Fruit fly (Drosophila melanogaster) whole organism, embryonic: Measurements from ENCODE around the gene EMC3.
A peak's percentile ranks its signal among the peaks of the same experiment; 100 is the strongest.

Source experiments
- Bteb2 ChIP-seq: fragments of 200-800 bp; sonication (Bioruptor generic); optimal IDR thresholded peaks from 2 replicates; lab custom pipeline; 2016; ENCODE audit warnings: missing biosample characterization, missing genetic modification characterization
- CG10431 ChIP-seq: fragments of 200-800 bp; sonication (Bioruptor generic); optimal IDR thresholded peaks from 3 replicates; lab custom pipeline; 2018; ENCODE audit warnings: missing biosample characterization, mild to moderate bottlenecking, missing genetic modification characterization
- CG10543 ChIP-seq: fragments of 200-800 bp; sonication (Bioruptor generic); optimal IDR thresholded peaks from 3 replicates; lab custom pipeline; 2017; ENCODE audit warnings: missing biosample characterization, mild to moderate bottlenecking, missing genetic modification characterization, moderate library complexity
- CG11456 ChIP-seq: fragments of 200-800 bp; sonication (Bioruptor generic); IDR thresholded peaks from 3 replicates; pipeline ENCODE4 v1.3.6; 2022; ENCODE audit warnings: missing biosample characterization, missing genetic modification characterization
- CG13296 ChIP-seq: fragments of 200-800 bp; sonication (Bioruptor generic); optimal IDR thresholded peaks from 3 replicates; lab custom pipeline; 2018; ENCODE audit warnings: missing biosample characterization, mild to moderate bottlenecking, missing genetic modification characterization
- CG14710 ChIP-seq: fragments of 200-800 bp; sonication (Bioruptor generic); optimal IDR thresholded peaks from 3 replicates; lab custom pipeline; 2019; ENCODE audit warnings: missing biosample characterization, mild to moderate bottlenecking, missing genetic modification characterization, moderate library complexity
- CG15073 ChIP-seq: fragments of 200-800 bp; sonication (Bioruptor generic); optimal IDR thresholded peaks from 2 replicates; lab custom pipeline; 2016; ENCODE audit warnings: missing biosample characterization, missing genetic modification characterization
- CG15514 ChIP-seq: fragments of 200-800 bp; sonication (Bioruptor generic); optimal IDR thresholded peaks from 3 replicates; lab custom pipeline; 2017; ENCODE audit warnings: missing biosample characterization, missing genetic modification characterization, mild to moderate bottlenecking, moderate library complexity, missing genetic modification reagents
- CG16779 ChIP-seq: fragments of 200-800 bp; sonication (Bioruptor generic); IDR thresholded peaks from 2 replicates; pipeline ENCODE4 v1.3.6; 2022; ENCODE audit warnings: missing biosample characterization, missing genetic modification characterization
- CG16815 ChIP-seq: fragments of 200-800 bp; sonication (Bioruptor generic); optimal IDR thresholded peaks from 3 replicates; lab custom pipeline; 2017; ENCODE audit warnings: missing biosample characterization, mild to moderate bottlenecking, missing genetic modification characterization
- CG17359 ChIP-seq: fragments of 200-800 bp; sonication (Bioruptor generic); optimal IDR thresholded peaks from 3 replicates; lab custom pipeline; 2018; ENCODE audit warnings: missing biosample characterization, mild to moderate bottlenecking, missing genetic modification characterization, moderate library complexity
- CG17361 ChIP-seq: fragments of 200-800 bp; sonication (Bioruptor generic); IDR thresholded peaks from 3 replicates; pipeline ENCODE4 v1.3.6; 2022; ENCODE audit warnings: missing biosample characterization, missing genetic modification characterization
- CG17912 ChIP-seq: fragments of 200-800 bp; sonication (Bioruptor generic); optimal IDR thresholded peaks from 2 replicates; lab custom pipeline; 2018; ENCODE audit warnings: missing biosample characterization, mild to moderate bottlenecking, missing genetic modification characterization
- CG2875 ChIP-seq: fragments of 200-800 bp; sonication (Bioruptor generic); optimal IDR thresholded peaks from 2 replicates; lab custom pipeline; 2017; ENCODE audit warnings: missing biosample characterization, mild to moderate bottlenecking, missing genetic modification characterization, missing genetic modification reagents
- CG33557 ChIP-seq: fragments of 200-800 bp; sonication (Bioruptor generic); optimal IDR thresholded peaks from 2 replicates; lab custom pipeline; 2019; ENCODE audit warnings: missing biosample characterization, mild to moderate bottlenecking, missing genetic modification characterization, moderate library complexity
- CG3838 ChIP-seq: fragments of 200-800 bp; sonication (Bioruptor generic); optimal IDR thresholded peaks from 3 replicates; lab custom pipeline; 2016; ENCODE audit warnings: missing biosample characterization, missing genetic modification characterization
- CG4707 ChIP-seq: fragments of 200-800 bp; sonication (Bioruptor generic); optimal IDR thresholded peaks from 2 replicates; lab custom pipeline; 2018; ENCODE audit warnings: missing biosample characterization, mild to moderate bottlenecking, missing genetic modification characterization, moderate library complexity
- CG6689 ChIP-seq: fragments of 200-800 bp; sonication (Bioruptor generic); IDR thresholded peaks from 2 replicates; pipeline ENCODE4 v1.3.6; 2022; ENCODE audit warnings: missing biosample characterization, missing genetic modification characterization
- CG7372 ChIP-seq: fragments of 200-800 bp; sonication (Bioruptor generic); IDR thresholded peaks from 2 replicates; pipeline ENCODE4 v1.3.6; 2022; ENCODE audit warnings: missing biosample characterization, missing genetic modification characterization
- CG7786 ChIP-seq: fragments of 200-800 bp; sonication (Bioruptor generic); optimal IDR thresholded peaks from 2 replicates; lab custom pipeline; 2016; ENCODE audit warnings: missing biosample characterization, missing genetic modification characterization
- CG8281 ChIP-seq: fragments of 200-800 bp; sonication (Bioruptor generic); optimal IDR thresholded peaks from 2 replicates; lab custom pipeline; 2018; ENCODE audit warnings: missing biosample characterization, mild to moderate bottlenecking, missing genetic modification characterization, moderate library complexity
- CG9932 ChIP-seq: fragments of 200-800 bp; sonication (Bioruptor generic); IDR thresholded peaks from 2 replicates; pipeline ENCODE4 v1.3.6; 2022; ENCODE audit warnings: missing biosample characterization, missing genetic modification characterization
- D19B ChIP-seq: fragments of 200-800 bp; sonication (Bioruptor generic); optimal IDR thresholded peaks from 2 replicates; lab custom pipeline; 2017; ENCODE audit warnings: missing biosample characterization, mild to moderate bottlenecking, missing genetic modification characterization
- Eip74EF ChIP-seq, 2 experiments: fragments of 200-800 bp in 1 of 2; fragments of >200 bp in 1 of 2; sonication (Bioruptor generic) in 1 of 2; optimal IDR thresholded peaks; 2 replicates each; lab custom pipeline; 2017 to 2019; ENCODE audit warnings: missing biosample characterization in 2 of 2, missing genetic modification characterization in 2 of 2, mild to moderate bottlenecking in 1 of 2, moderate library complexity in 1 of 2
- Elba2 ChIP-seq: fragments of 200-800 bp; sonication (Bioruptor generic); optimal IDR thresholded peaks from 3 replicates; lab custom pipeline; 2016; ENCODE audit warnings: missing biosample characterization, missing genetic modification characterization
- GATAe ChIP-seq: fragments of 200-800 bp; sonication (Bioruptor generic); conservative IDR thresholded peaks from 2 replicates; pipeline ENCODE4 v1.3.6; 2022; ENCODE audit warnings: missing biosample characterization, missing genetic modification characterization
- HmgD ChIP-seq: fragments of 200-800 bp; sonication (Bioruptor generic); optimal IDR thresholded peaks from 3 replicates; lab custom pipeline; 2016; ENCODE audit warnings: missing biosample characterization, missing genetic modification characterization
- Hr78 ChIP-seq, 2 experiments: fragments of 200-800 bp in 1 of 2; fragments of >200 bp in 1 of 2; sonication (Bioruptor generic) in 1 of 2; optimal IDR thresholded peaks; 2 replicates each; lab custom pipeline; 2017 to 2019; ENCODE audit warnings: missing biosample characterization in 2 of 2, missing genetic modification characterization in 2 of 2, mild to moderate bottlenecking in 1 of 2, moderate library complexity in 1 of 2
- MESR4 ChIP-seq: fragments of 200-800 bp; sonication (Bioruptor generic); optimal IDR thresholded peaks from 2 replicates; lab custom pipeline; 2018; ENCODE audit warnings: missing biosample characterization, mild to moderate bottlenecking, missing genetic modification characterization, moderate library complexity
- Mad ChIP-seq: fragments of 200-800 bp; sonication (Bioruptor generic); optimal IDR thresholded peaks from 2 replicates; lab custom pipeline; 2016; ENCODE audit warnings: missing biosample characterization, missing genetic modification characterization
- NC2α ChIP-seq: fragments of 200-800 bp; sonication (Bioruptor generic); optimal IDR thresholded peaks from 2 replicates; lab custom pipeline; 2016; ENCODE audit warnings: missing biosample characterization, missing genetic modification characterization
- Taf1 ChIP-seq: fragments of 200-800 bp; sonication (Bioruptor generic); IDR thresholded peaks from 2 replicates; pipeline ENCODE4 v1.3.6; 2022; ENCODE audit warnings: missing biosample characterization, missing genetic modification characterization
- Tbp ChIP-seq: fragments of >200 bp; optimal IDR thresholded peaks from 2 replicates; lab custom pipeline; 2018; ENCODE audit warnings: missing biosample characterization, missing genetic modification characterization
- bsh ChIP-seq, 2 experiments: fragments of 200-800 bp; sonication (Bioruptor generic); optimal IDR thresholded peaks; 2 replicates each; lab custom pipeline; 2017 to 2018; ENCODE audit warnings: mild to moderate bottlenecking in 2 of 2, missing biosample characterization in 2 of 2, missing genetic modification characterization in 2 of 2, moderate library complexity in 1 of 2
- dan ChIP-seq: fragments of 200-800 bp; sonication (Bioruptor generic); IDR thresholded peaks from 2 replicates; pipeline ENCODE4 v1.3.6; 2022; ENCODE audit warnings: missing biosample characterization, missing genetic modification characterization
- ewg ChIP-seq: fragments of 200-800 bp; sonication (Bioruptor generic); optimal IDR thresholded peaks from 3 replicates; lab custom pipeline; 2017; ENCODE audit warnings: mild to moderate bottlenecking, missing biosample characterization, missing genetic modification reagents, missing genetic modification characterization
- gsb-n ChIP-seq: fragments of 200-800 bp; sonication (Bioruptor generic); optimal IDR thresholded peaks from 3 replicates; lab custom pipeline; 2018; ENCODE audit warnings: missing biosample characterization, mild to moderate bottlenecking, missing genetic modification characterization
- h ChIP-seq: fragments of >200 bp; optimal IDR thresholded peaks from 2 replicates; lab custom pipeline; 2017
- lilli ChIP-seq: fragments of 200-800 bp; sonication (Bioruptor generic); optimal IDR thresholded peaks from 3 replicates; lab custom pipeline; 2016; ENCODE audit warnings: missing biosample characterization, missing genetic modification characterization
- lola ChIP-seq, 3 experiments: fragments of >200 bp in 2 of 3; fragments of 200-800 bp in 1 of 3; sonication (Bioruptor generic) in 1 of 3; optimal IDR thresholded peaks; 2 replicates each; lab custom pipeline; 2017 to 2019; ENCODE audit warnings: missing biosample characterization in 3 of 3, missing genetic modification characterization in 3 of 3, mild to moderate bottlenecking in 1 of 3, moderate library complexity in 1 of 3
- mirr ChIP-seq: fragments of 200-800 bp; sonication (Bioruptor generic); optimal IDR thresholded peaks from 3 replicates; lab custom pipeline; 2018; ENCODE audit warnings: missing biosample characterization, mild to moderate bottlenecking, missing genetic modification characterization
- oc ChIP-seq: fragments of 200-800 bp; sonication (Bioruptor generic); optimal IDR thresholded peaks from 2 replicates; lab custom pipeline; 2018; ENCODE audit warnings: missing biosample characterization, mild to moderate bottlenecking, missing genetic modification characterization, moderate library complexity
- pan ChIP-seq, 4 experiments: fragments of >200 bp in 3 of 4; fragments of 200-800 bp in 1 of 4; sonication (Bioruptor generic) in 1 of 4; optimal IDR thresholded peaks in 3 of 4; IDR thresholded peaks in 1 of 4; 2 replicates each; pipeline versions ENCODE4 v1.3.6 to Lab custom; 2017 to 2022; ENCODE audit warnings: missing biosample characterization in 2 of 4, missing genetic modification characterization in 2 of 4, mixed read lengths in 1 of 4
- pros ChIP-seq: fragments of 200-800 bp; sonication (Bioruptor generic); optimal IDR thresholded peaks from 3 replicates; lab custom pipeline; 2019; ENCODE audit warnings: missing biosample characterization, mild to moderate bottlenecking, missing genetic modification characterization, moderate library complexity
- row ChIP-seq: fragments of 200-800 bp; sonication (Bioruptor generic); IDR thresholded peaks from 3 replicates; pipeline ENCODE4 v1.3.6; 2022; ENCODE audit warnings: missing biosample characterization, missing genetic modification characterization
- sqz ChIP-seq: fragments of 200-800 bp; sonication (Bioruptor generic); optimal IDR thresholded peaks from 3 replicates; lab custom pipeline; 2018; ENCODE audit warnings: missing biosample characterization, mild to moderate bottlenecking, missing genetic modification characterization
- tup ChIP-seq: fragments of 200-800 bp; sonication (Bioruptor generic); optimal IDR thresholded peaks from 2 replicates; lab custom pipeline; 2016; ENCODE audit warnings: missing biosample characterization, mild to moderate bottlenecking, missing genetic modification characterization, moderate library complexity
- usp ChIP-seq: fragments of >200 bp; optimal IDR thresholded peaks from 2 replicates; lab custom pipeline; 2017; ENCODE audit warnings: missing biosample characterization, missing genetic modification characterization
- vfl ChIP-seq: fragments of 200-800 bp; sonication (Bioruptor generic); optimal IDR thresholded peaks from 2 replicates; lab custom pipeline; 2016; ENCODE audit warnings: missing biosample characterization, missing genetic modification characterization
- wdn ChIP-seq: fragments of 200-800 bp; sonication (Bioruptor generic); IDR thresholded peaks from 2 replicates; pipeline ENCODE4 v1.3.6; 2022; ENCODE audit warnings: missing biosample characterization, missing genetic modification characterization

EMC3 gene

DNA sequence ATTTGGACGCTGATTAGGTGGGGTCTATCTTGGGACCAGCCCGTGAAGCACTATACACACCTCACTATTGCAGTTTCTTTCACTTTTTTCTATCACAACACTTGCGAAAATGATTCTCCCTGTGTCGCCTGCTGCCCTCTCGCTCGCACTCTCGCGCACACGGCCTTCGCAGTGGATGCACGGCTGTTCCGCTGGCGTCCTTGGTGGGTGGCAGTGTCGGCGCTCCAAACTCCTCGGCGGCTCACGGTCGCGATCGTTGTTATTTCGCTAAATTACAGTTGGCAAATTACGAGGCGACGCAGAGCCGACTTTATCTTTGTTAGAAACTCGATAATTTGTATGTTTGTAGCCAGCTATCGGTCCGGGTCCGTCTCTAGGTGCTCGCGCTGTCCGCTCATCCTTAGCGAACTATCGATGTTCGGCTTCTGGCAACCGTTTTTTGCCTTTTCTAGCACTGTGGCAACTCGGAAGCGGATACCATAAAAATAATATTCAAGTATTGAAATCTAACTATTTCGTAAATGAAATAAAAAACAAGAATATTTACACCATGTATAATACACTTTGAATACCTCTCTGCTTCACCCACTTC, 35.5 kb upstream of the EMC3 start, which contains the start of gene Ubc2 (continued):
- TF ChIP-seq row (GFP tag; lab: Robert Waterston, UW) (peak; percentile 57), CG4707 (no peak), sqz (GFP tag; lab: Kevin White, UChicago) (peak; percentile 14), mirr (GFP tag; lab: Kevin White, UChicago) (no peak), tup (GFP tag; lab: Kevin White, UChicago) (no peak), MESR4 (peak; percentile 54), Taf1 (no peak), CG33557 (GFP tag; lab: Kevin White, UChicago) (no peak), CG11456 (GFP tag; lab: Robert Waterston, UW) (0 out of 3 replicates have a peak, but pooled peaks have one; percentile 34), CG17912 (GFP tag; lab: Kevin White, UChicago) (no peak), CG16815 (GFP tag; lab: Kevin White, UChicago) (no peak), lola (GFP tag; optimal IDR thresholded peaks at IDR 0.05; lab: Kevin White, UChicago) (no peak), CG15073 (GFP tag; lab: Kevin White, UChicago) (no peak), CG10431 (no peak), CG17361 (GFP tag; lab: Robert Waterston, UW) (no peak), GATAe (GFP tag; lab: Robert Waterston, UW) (no peak), wdn (GFP tag; lab: Robert Waterston, UW) (no peak), Tbp (GFP tag; lab: Kevin White, UChicago) (no peak), CG16779 (no peak), h (lab: Kevin White, UChicago) (no peak), CG10543 (GFP tag; lab: Kevin White, UChicago) (no peak), Hr78 (GFP tag; optimal IDR thresholded peaks at IDR 0.05; lab: Kevin White, UChicago) (no peak), Bteb2 (GFP tag; lab: Kevin White, UChicago) (no peak), CG13296 (GFP tag; lab: Kevin White, UChicago) (no peak), usp (GFP tag; lab: Kevin White, UChicago) (no peak), CG3838 (GFP tag; lab: Kevin White, UChicago) (no peak), CG6689 (GFP tag; lab: Robert Waterston, UW) (no peak), gsb-n (tag; lab: Kevin White, UChicago) (no peak), D19B (GFP tag; lab: Kevin White, UChicago) (no peak), NC2α (GFP tag; lab: Kevin White, UChicago) (no peak), CG14710 (tag; lab: Kevin White, UChicago) (peak; percentile 57), HmgD (GFP tag; lab: Kevin White, UChicago) (no peak), CG15514 (peak; percentile 70), Mad (GFP tag; lab: Kevin White, UChicago) (peak; percentile 22), bsh (GFP tag; optimal IDR thresholded peaks at IDR 0.05; lab: Kevin White, UChicago) (no peak), CG7372 (GFP tag; lab: Robert Waterston, UW) (no peak), ewg (GFP tag; lab: Kevin White, UChicago) (no peak), CG2875 (GFP tag; lab: Kevin White, UChicago) (no peak), pros (no peak), oc (tag; lab: Kevin White, UChicago) (no peak), lilli (peak; percentile 63), CG8281 (no peak), vfl (GFP tag; lab: Kevin White, UChicago) (no peak), CG9932 (GFP tag; lab: Robert Waterston, UW) (peak; percentile 68), dan (GFP tag; lab: Robert Waterston, UW) (no peak), Elba2 (GFP tag; lab: Kevin White, UChicago) (no peak), Eip74EF (GFP tag; optimal IDR thresholded peaks at IDR 0.05; lab: Kevin White, UChicago) (no peak), CG17359 (tag; lab: Kevin White, UChicago) (no peak), CG7786 (GFP tag; lab: Kevin White, UChicago) (peak; percentile 10), pan (optimal IDR thresholded peaks at IDR 0.05; lab: Kevin White, UChicago) (no peak), pan (GFP tag; optimal IDR thresholded peaks at IDR 0.05 in 1 of 2, IDR thresholded peaks at IDR 0.05 in 1 of 2) (no peak)
